Comparison of ENCODE assay signal across 4 worm cellular contexts in genomic region chrV:14847291-14847915, ce11.
TF ChIP-seq lines count a peak whose summit lies in the region.

TSS of gene ret-1 (minus strand) at chrV:14847413.

TF ChIP-seq in whole organism, L1 larva, 84 proteins besides CTCF, POLR2A, EP300 and RAD21 (continued from another document and continues in another):
- TF ChIP-seq nhr-84 (tag; optimal IDR thresholded peaks at IDR 0.05; lab: Kevin White, UChicago) (no peak), sptf-1 (tag; optimal IDR thresholded peaks at IDR 0.05; lab: Kevin White, UChicago) (no peak), nhr-20 (tag; optimal IDR thresholded peaks at IDR 0.05; lab: Kevin White, UChicago) (peak; percentile 58), aly-2 (tag; optimal IDR thresholded peaks at IDR 0.05; lab: Kevin White, UChicago) (no peak), irx-1 (tag; optimal IDR thresholded peaks at IDR 0.05; lab: Kevin White, UChicago) (no peak), unc-86 (tag; optimal IDR thresholded peaks at IDR 0.05; lab: Kevin White, UChicago) (no peak), vab-15 (tag; optimal IDR thresholded peaks at IDR 0.05; lab: Kevin White, UChicago) (no peak), lsy-2 (tag; optimal IDR thresholded peaks at IDR 0.05; lab: Kevin White, UChicago) (peak; percentile 52 to 56), sox-4 (tag; optimal IDR thresholded peaks at IDR 0.05; lab: Kevin White, UChicago) (no peak), skn-1 (tag; optimal IDR thresholded peaks at IDR 0.05; lab: Kevin White, UChicago) (no peak), ceh-8 (GFP tag; optimal IDR thresholded peaks at IDR 0.05; lab: Kevin White, UChicago) (no peak), xbp-1 (tag; optimal IDR thresholded peaks at IDR 0.05; lab: Kevin White, UChicago) (peak; percentile 31), mab-9 (GFP tag; IDR thresholded peaks at IDR 0.05; lab: Robert Waterston, UW) (no peak), nhr-76 (tag; optimal IDR thresholded peaks at IDR 0.05; lab: Kevin White, UChicago) (no peak), rnt-1 (tag; optimal IDR thresholded peaks at IDR 0.05; lab: Kevin White, UChicago) (peak; percentile 93), fos-1 (tag; optimal IDR thresholded peaks at IDR 0.05; lab: Kevin White, UChicago) (no peak), zag-1 (tag; optimal IDR thresholded peaks at IDR 0.05; lab: Kevin White, UChicago) (no peak), nhr-28 (tag; optimal IDR thresholded peaks at IDR 0.05; lab: Kevin White, UChicago) (no peak), mdl-1 (tag; optimal IDR thresholded peaks at IDR 0.05; lab: Kevin White, UChicago) (peak in 1 of 2 experiments; percentile 59), aha-1 (tag; optimal IDR thresholded peaks at IDR 0.05; lab: Kevin White, UChicago) (no peak), ces-1 (GFP tag; optimal IDR thresholded peaks at IDR 0.05; lab: Kevin White, UChicago) (no peak), ama-1 (optimal IDR thresholded peaks at IDR 0.05; lab: Kevin White, UChicago) (no peak), C34B4.2 (tag; optimal IDR thresholded peaks at IDR 0.05; lab: Kevin White, UChicago) (no peak), hpl-2 (GFP tag; optimal IDR thresholded peaks at IDR 0.05; lab: Kevin White, UChicago) (no peak), C16A3.4 (tag; optimal IDR thresholded peaks at IDR 0.05; lab: Kevin White, UChicago) (peak; percentile 9), pqm-1 (tag; optimal IDR thresholded peaks at IDR 0.05; lab: Kevin White, UChicago) (no peak), jun-1 (tag; optimal IDR thresholded peaks at IDR 0.05; lab: Kevin White, UChicago) (no peak), hlh-4 (tag; optimal IDR thresholded peaks at IDR 0.05; lab: Kevin White, UChicago) (no peak), ceh-88 (GFP tag; IDR thresholded peaks at IDR 0.05; lab: Robert Waterston, UW) (no peak), nhr-85 (tag; lab: Kevin White, UChicago) (no peak), nhr-19 (GFP tag; conservative IDR thresholded peaks at IDR 0.05; lab: Robert Waterston, UW) (peak; percentile 80), pax-3 (tag; optimal IDR thresholded peaks at IDR 0.05; lab: Kevin White, UChicago) (no peak), pag-3 (tag; optimal IDR thresholded peaks at IDR 0.05; lab: Kevin White, UChicago; ENCODE audit: borderline replicate concordance, insufficient read depth) (peak; percentile 18), unc-130 (tag; optimal IDR thresholded peaks at IDR 0.05; lab: Kevin White, UChicago) (peak; percentile 13), ztf-11 (tag; optimal IDR thresholded peaks at IDR 0.05; lab: Kevin White, UChicago) (no peak)

TF ChIP-seq in whole organism, L2 larva, 48 proteins besides CTCF, POLR2A, EP300 and RAD21 (continued from another document):
- TF ChIP-seq crh-2 (tag; optimal IDR thresholded peaks at IDR 0.05; lab: Kevin White, UChicago) (no peak), nhr-25 (tag; optimal IDR thresholded peaks at IDR 0.05; lab: Kevin White, UChicago) (no peak), R02D3.7 (tag; optimal IDR thresholded peaks at IDR 0.05; lab: Kevin White, UChicago) (no peak), aly-2 (tag; optimal IDR thresholded peaks at IDR 0.05; lab: Kevin White, UChicago) (no peak), F13H6.1 (tag; optimal IDR thresholded peaks at IDR 0.05; lab: Kevin White, UChicago) (peak; percentile 68), Y55F3AM.14 (GFP tag; optimal IDR thresholded peaks at IDR 0.05; lab: Kevin White, UChicago) (peak; percentile 68), sem-4 (tag; optimal IDR thresholded peaks at IDR 0.05; lab: Kevin White, UChicago) (no peak), lin-39 (tag; optimal IDR thresholded peaks at IDR 0.05; lab: Kevin White, UChicago) (no peak), nhr-129 (tag; optimal IDR thresholded peaks at IDR 0.05; lab: Kevin White, UChicago) (peak; percentile 73)

TF ChIP-seq in whole organism, L4 larva, 104 proteins besides CTCF, POLR2A, EP300 and RAD21 (continued from another document):
- 0 out of 2 replicates have a peak, but pooled peaks have one; percentile 6 for TF ChIP-seq php-3 (GFP tag; IDR thresholded peaks at IDR 0.05; lab: Robert Waterston, UW)
- peak; percentile 52 for TF ChIP-seq nhr-11 (tag; optimal IDR thresholded peaks at IDR 0.05; lab: Kevin White, UChicago)
- no peak for TF ChIP-seq nhr-77 (tag; optimal IDR thresholded peaks at IDR 0.05; lab: Kevin White, UChicago)
- peak; percentile 21; the same call in 1 of the 2 replicates for TF ChIP-seq set-16 (GFP tag; IDR thresholded peaks at IDR 0.05; lab: Robert Waterston, UW)
- peak; percentile 90 for TF ChIP-seq hlh-30 (tag; optimal IDR thresholded peaks at IDR 0.05; lab: Kevin White, UChicago; ENCODE audit: insufficient read depth)
- peak; percentile 56; the same call in 1 of the 2 replicates for TF ChIP-seq tra-1 (GFP tag; IDR thresholded peaks at IDR 0.05; lab: Robert Waterston, UW)
- no peak for TF ChIP-seq nhr-237 (tag; optimal IDR thresholded peaks at IDR 0.05; lab: Kevin White, UChicago)
- TF ChIP-seq vab-7 (GFP tag; IDR thresholded peaks at IDR 0.05; lab: Robert Waterston, UW), result peak; percentile 27; the same call in 1 of the 2 replicates
- TF ChIP-seq ZK337.2 (GFP tag; IDR thresholded peaks at IDR 0.05; lab: Robert Waterston, UW), result no peak
- TF ChIP-seq lsy-2 (tag; optimal IDR thresholded peaks at IDR 0.05; lab: Kevin White, UChicago), result peak in 1 of 2 experiments; percentile 8
- 0 out of 2 replicates have a peak, but pooled peaks have one; percentile 35 for TF ChIP-seq hmg-1.1 (GFP tag; IDR thresholded peaks at IDR 0.05; lab: Robert Waterston, UW)
- TF ChIP-seq pqm-1 (tag; optimal IDR thresholded peaks at IDR 0.05; lab: Kevin White, UChicago), result no peak
TF ChIP-seq in whole organism, L4 larva: peak in this region for 15.

TF ChIP-seq in whole organism, young adult, 124 proteins besides CTCF, POLR2A, EP300 and RAD21 (continued from another document):
- TF ChIP-seq madf-6 (GFP tag; IDR thresholded peaks at IDR 0.05; lab: Robert Waterston, UW), result no peak
- TF ChIP-seq ama-1 (optimal IDR thresholded peaks at IDR 0.05; lab: Kevin White, UChicago), result peak; percentile 51
- no peak for TF ChIP-seq ama-1 (GFP tag; optimal IDR thresholded peaks at IDR 0.05; lab: Kevin White, UChicago)
- TF ChIP-seq lin-54 (GFP tag; optimal IDR thresholded peaks at IDR 0.05; lab: Kevin White, UChicago), result peak; percentile 3
- 0 out of 2 replicates have a peak, but pooled peaks have one; percentile 35 for TF ChIP-seq C17E4.6 (GFP tag; IDR thresholded peaks at IDR 0.05; lab: Robert Waterston, UW)
- peak; percentile 51; the same call in 1 of the 2 replicates for TF ChIP-seq hmg-1.2 (GFP tag; IDR thresholded peaks at IDR 0.05; lab: Robert Waterston, UW)
- no peak for TF ChIP-seq ekl-4 (GFP tag; IDR thresholded peaks at IDR 0.05; lab: Robert Waterston, UW)
- no peak for TF ChIP-seq F55B11.4 (tag; optimal IDR thresholded peaks at IDR 0.05; lab: Kevin White, UChicago; ENCODE audit: borderline replicate concordance, insufficient read depth)
- peak; percentile 58 for TF ChIP-seq chd-7 (tag; optimal IDR thresholded peaks at IDR 0.05; lab: Kevin White, UChicago)
- peak; percentile 14 for TF ChIP-seq nhr-90 (tag; optimal IDR thresholded peaks at IDR 0.05; lab: Kevin White, UChicago)
TF ChIP-seq in whole organism, young adult: peak in this region for 16.
